Fruit fly (Drosophila melanogaster) ovary, adult (tissue): Measurements from ENCODE around the gene Cfp1.
A peak's percentile ranks its signal among the peaks of the same experiment; 100 is the strongest.

Experiments
- CG17801 ChIP-seq: fragments of 200-800 bp; optimal IDR thresholded peaks from 2 replicates; lab custom pipeline; 2019; ENCODE audit warnings: missing biosample characterization, mild to moderate bottlenecking, missing genetic modification characterization, moderate library complexity; ENCODE audit not compliant: partially characterized antibody

Cfp1 gene

DNA sequence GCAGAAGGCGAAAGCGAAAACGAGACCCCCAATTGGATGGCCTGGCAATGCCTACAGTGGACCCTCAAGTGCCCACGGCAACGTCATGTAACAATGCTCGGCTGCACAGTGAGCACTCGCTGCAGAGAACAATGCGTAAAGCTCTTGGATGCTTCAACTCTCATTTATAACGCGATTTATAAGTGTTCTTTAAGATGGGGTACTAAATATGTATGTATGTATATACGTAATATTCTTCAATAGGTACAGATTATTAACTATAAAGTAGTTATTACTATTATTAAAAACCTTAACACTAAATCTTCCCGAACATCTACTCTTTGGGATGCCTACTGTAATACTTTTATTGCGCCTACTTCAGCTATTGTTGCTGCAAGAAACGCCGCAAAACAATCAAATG is 6.7 kb downstream of the Cfp1 start:
- TF ChIP-seq CG17801 = peak; percentile 15

DNA sequence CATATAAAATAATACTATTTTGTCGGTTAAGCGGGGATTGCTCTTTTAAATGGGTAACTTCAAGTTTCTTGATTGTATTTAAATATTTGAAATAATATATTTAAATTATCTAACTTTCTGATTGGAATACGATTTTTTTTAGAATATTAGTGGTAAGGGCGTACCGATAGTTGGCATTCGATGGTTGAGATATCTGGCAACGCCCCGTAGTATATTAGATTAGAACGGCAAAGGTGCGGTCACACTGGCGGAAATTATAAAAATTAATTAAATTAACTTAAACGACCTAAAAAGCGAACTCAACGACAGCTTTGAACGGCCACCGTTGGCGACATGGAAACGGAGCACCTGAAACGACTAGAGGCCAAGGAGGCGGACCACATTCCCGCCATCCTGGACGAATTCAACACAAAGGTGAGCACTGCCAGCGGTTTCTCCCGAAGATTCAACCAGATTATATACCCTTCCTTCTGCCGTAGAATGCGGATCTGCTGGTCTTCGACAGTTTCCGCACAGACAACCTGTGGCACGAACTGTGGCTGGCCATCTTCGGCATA is 16.7 kb downstream of the Cfp1 start, which contains the start of gene ric8a:
ric8a (plus strand) TSS at position 205 of the 557 bp plus-strand sequence.
- TF ChIP-seq CG17801 = peak; percentile 34

dm6 chrX:9255021-9255420 is 17.7 kb downstream of the Cfp1 start:
- TF ChIP-seq CG17801 = no peak

dm6 chrX:9252051-9252708 is 20.6 kb downstream of the Cfp1 start:
- no peak for TF ChIP-seq CG17801

DNA sequence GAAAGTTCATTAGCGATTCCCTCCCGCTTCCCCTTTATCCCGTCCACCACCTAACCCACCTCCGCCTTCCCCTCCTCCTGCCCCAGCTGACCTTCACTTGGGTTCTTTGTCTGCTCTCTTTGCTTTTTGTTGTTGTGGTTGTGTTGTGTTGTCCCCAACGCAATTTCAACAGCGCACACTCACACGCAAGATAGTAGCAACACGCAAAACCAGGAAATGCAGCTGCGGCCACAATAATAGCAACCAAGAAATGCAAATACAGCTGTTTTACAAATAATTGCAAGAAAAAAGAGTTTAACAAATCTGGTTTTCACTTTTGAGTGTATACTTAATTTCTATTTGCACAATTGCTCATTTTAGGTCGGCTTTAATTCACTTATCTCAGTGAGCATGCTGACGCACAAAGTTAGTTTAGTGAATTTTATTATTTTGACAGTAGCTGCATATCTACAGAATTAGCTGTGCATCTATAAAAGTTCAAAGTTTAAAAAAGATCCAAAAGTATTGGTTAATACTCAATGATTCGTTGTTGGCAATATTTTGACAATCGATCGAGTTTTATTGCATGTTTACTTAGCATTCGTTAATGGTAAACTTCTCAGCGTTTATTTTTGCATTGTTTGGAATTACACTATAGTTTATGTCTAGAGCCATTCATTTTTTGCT is 21.4 kb downstream of the Cfp1 start:
- no peak for TF ChIP-seq CG17801

DNA sequence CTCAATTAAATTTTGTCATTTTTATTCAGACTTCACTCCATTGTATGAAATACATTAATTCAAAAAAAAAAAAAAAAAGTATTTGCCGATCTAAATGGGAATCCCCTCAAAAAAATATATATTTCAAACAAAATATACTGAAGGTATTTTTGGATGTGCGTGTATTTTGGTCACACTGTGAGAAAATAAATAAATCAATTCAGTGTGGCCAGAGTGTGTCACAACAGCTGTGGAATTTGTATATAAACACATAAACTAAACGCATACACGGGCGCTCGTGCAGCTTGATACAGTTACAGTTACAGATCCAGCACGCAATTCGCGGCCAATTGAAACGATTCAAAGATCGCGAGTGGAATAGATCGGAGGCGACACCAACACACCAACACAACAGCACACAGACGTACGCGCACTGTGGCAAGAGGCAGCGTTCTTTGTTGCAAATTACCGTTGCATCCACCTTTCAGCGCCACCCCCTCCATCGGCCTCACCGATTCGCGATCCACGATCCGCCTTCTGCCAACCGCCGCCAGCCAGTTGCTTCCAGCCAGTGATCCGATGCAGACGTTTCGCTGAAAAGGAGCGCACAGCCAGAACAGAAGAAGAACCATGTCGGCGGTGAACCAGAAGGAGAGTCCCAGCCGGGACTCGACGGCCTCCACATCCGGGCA is 22.5 kb downstream of the Cfp1 start, which contains the start of gene CG17754:
CG17754 (plus strand) TSS at position 260 of the 671 bp plus-strand sequence.
- TF ChIP-seq CG17801 = peak; percentile 62

DNA sequence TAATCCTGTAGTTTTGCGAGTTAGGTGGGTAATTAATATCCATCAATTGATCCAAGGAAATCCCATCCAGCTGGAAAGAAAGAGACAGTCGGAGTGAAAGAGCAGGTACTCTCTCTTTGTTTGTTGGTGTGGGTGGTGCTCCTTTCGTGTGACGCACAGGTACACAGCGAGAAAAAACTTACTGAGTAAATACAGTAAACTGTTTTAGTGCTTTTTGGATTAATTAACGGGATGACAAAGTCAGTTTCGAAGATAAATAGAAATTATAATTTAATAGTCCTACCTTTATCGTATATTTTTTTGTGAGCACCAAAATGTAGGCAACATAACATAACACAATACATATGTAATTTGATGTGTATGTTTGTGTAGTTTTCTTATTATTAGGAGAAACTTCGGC is 24.7 kb downstream of the Cfp1 start:
- TF ChIP-seq CG17801 = no peak

DNA sequence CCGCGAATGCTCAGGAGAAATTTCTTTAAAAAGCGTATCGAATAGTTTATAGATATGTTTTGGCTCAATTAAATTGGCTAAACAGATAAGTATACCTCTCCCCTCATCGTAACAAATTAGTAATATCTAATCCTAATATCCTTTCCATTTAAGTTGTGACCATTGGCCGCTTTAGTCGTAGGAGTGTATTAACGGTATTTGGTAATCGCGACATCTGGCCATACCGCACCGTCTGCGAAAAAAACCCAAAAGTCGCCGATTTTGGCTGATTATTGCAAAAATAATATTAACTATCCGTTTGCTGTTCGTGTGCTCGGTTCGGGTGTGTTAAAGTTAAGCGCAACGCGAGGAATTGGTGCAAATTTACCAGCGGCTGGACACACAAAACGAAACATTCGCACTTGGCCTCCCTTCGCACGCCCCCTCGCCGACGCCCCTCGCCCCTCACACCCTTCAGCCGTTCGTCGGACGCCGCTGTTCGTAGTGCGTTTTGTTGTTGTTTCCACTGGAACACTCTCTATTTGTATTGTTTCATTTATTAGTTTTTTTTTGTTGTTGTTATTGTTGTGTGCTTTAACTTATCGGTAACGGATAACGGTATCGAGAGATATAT is 25.5 kb downstream of the Cfp1 start, which contains the start of the genes amx and Dsor1:
amx (minus strand) TSS at position 166 of the 613 bp plus-strand sequence.
Dsor1 (plus strand) TSS at position 172 of the 613 bp plus-strand sequence.
- no peak for TF ChIP-seq CG17801

DNA sequence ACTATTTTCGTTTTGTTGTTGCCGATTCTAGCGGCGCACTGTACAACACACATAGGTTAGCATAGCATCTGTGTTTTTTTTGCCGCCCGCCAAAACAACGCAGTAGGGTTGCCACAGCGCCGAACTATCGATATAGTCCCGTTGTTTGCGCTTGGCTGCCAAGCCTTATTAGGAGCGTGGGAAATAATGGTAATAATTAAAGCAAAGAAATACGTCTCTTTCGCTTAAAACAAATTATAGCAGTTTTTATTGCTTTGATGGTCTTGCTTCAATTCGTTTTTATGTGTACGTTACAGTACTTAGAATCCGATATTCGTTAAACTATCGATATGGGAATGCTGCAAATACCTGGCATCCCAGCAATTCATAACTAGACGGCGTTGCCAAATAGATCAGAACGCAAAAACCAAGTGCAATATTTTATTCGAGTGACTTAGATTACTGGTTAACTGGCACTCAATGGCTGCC is 29.3 kb downstream of the Cfp1 start, which contains the start of the genes mxc and Larp7:
mxc (minus strand) TSS at position 51 of the 468 bp plus-strand sequence.
Larp7 (plus strand) TSS at position 401 of the 468 bp plus-strand sequence.
- peak; percentile 72 for TF ChIP-seq CG17801

- no peak for TF ChIP-seq CG17801
Measured at dm6 chrX:9236485-9236884, 36.3 kb downstream of the Cfp1 start, which contains the start of gene Ir8a. Ir8a (minus strand) TSS chrX:9236585.

DNA sequence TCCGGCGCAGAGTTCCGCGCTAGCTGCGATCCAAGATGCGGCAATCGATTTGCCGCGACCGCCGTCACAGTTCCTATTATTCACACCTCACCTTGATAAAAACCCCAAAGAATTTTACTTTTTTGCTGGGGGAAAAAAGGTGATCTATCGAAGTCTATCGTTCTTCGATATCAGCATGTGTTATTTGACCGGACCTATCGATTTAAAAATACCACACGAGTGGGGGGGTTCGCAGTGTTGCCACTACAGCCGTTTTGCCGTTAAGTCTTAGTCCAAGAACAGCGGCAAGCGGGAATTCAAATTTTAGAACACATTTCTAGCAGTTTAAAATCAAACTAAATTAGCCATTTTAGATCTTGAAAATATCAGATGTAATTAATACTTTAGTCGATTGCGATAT is 40.6 kb downstream of the Cfp1 start, which contains the start of gene CG12121:
CG12121 (minus strand) TSS at position 180 of the 400 bp plus-strand sequence.
- peak; percentile 35 for TF ChIP-seq CG17801

DNA sequence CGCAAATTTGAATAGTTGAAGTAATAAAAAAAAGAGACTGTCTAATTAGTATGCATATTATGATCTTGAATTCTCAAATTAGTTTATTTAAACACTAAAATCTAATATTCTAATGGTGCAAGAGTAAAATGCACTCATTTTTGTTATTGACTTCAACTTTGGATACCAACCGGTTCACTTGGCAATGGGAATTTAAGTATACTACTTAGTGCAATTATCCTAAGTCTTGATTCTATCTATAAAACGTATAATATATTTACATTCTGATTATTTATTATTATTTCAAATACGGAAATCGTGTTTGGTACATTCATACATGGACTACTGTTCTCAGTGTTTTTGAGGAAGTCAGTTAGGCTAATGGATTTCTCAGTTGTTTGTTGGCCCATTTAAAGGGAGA is 45.9 kb downstream of the Cfp1 start, which contains the start of gene Gr8a:
Gr8a (plus strand) TSS at position 301 of the 400 bp plus-strand sequence.
- TF ChIP-seq CG17801 = no peak

dm6 chrX:9225137-9225536 is 47.6 kb downstream of the Cfp1 start, which contains the start of gene CG15370:
CG15370 (plus strand) TSS chrX:9225437.
- TF ChIP-seq CG17801 = no peak

DNA sequence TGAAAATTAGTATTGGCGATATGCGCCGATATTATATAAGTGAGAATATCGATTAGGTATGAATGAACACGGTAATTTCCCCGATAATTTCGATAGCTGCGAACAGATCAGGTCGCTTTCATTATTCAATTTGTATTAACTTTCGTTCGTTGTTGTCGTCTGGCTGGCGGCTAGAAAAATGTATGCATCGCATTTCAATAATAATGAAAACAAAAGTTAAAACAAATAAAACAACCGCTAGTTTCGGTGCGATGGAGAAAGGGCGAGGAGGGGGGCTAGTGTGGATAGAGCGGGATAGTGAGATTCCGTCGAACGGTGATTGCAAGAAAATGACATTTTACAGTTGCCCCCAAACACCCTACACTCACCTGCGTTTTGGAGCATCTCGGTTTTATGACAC is 48.3 kb downstream of the Cfp1 start:
- TF ChIP-seq CG17801 = no peak

- TF ChIP-seq CG17801 = no peak
Measured at dm6 chrX:9223182-9223581, 49.6 kb downstream of the Cfp1 start, which contains the start of gene t. t (minus strand) TSS chrX:9223257.

DNA sequence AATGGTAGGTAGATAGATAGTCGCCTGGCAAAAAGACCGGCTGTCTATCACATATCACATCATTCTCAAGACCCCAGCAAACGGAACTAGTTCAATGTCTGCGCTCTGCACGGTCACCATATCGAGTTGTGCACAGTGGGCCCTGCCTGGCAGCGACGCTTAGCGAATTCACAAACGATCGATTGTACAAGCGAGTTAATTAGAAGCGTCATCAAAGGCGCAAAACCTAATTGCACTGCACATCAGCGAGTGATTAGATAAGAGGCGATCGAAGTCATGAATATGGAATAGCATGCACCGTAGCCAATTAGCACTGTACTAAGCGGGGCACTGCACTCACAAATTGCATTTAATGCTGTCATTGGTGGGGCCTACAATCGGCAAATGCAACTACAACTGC is 52.3 kb downstream of the Cfp1 start:
- TF ChIP-seq CG17801 = no peak
